Worm (Caenorhabditis elegans) whole organism, young adult: ENCODE measurements around the gene E02H1.1.

ENCODE experiments used
- F23B12.7 ChIP-seq: sonication (generic microtip); optimal IDR thresholded peaks from 2 replicates; lab custom pipeline; 2017; ENCODE audit warnings: missing genetic modification characterization, mild to moderate bottlenecking, missing compliant biosample characterization, antibody characterized with exemption, moderate library complexity; ENCODE audit not compliant: insufficient read depth
- F52B5.7 ChIP-seq: sonication (generic microtip); optimal IDR thresholded peaks from 2 replicates; lab custom pipeline; 2016; ENCODE audit warnings: mild to moderate bottlenecking, missing genetic modification characterization, missing compliant biosample characterization
- K12H6.12 ChIP-seq: fragments of 200-800 bp; sonication (Bioruptor generic); optimal IDR thresholded peaks from 2 replicates; lab custom pipeline; 2018; ENCODE audit warnings: mild to moderate bottlenecking, missing genetic modification characterization, missing compliant biosample characterization
- Y53F4B.3 ChIP-seq: fragments of 200-800 bp; sonication (Bioruptor generic); IDR thresholded peaks from 2 replicates; pipeline ENCODE4 v1.3.6; 2022; ENCODE audit warnings: missing genetic modification reagents, missing genetic modification characterization, missing compliant biosample characterization
- Y53G8AR.9 ChIP-seq: fragments of 200-800 bp; sonication (Bioruptor generic); conservative IDR thresholded peaks from 2 replicates; pipeline ENCODE4 v1.3.6; 2022; ENCODE audit warnings: missing genetic modification reagents, missing genetic modification characterization, missing compliant biosample characterization
- Y95B8A.8 ChIP-seq: fragments of 200-800 bp; sonication (Bioruptor generic); IDR thresholded peaks from 2 replicates; pipeline ENCODE4 v1.3.6; 2022; ENCODE audit warnings: missing genetic modification reagents, missing genetic modification characterization, missing compliant biosample characterization
- ZK185.1 ChIP-seq: sonication (generic microtip); optimal IDR thresholded peaks from 2 replicates; lab custom pipeline; 2016; ENCODE audit warnings: mild to moderate bottlenecking, missing genetic modification characterization, missing compliant biosample characterization; ENCODE audit not compliant: poor library complexity, severe bottlenecking
- akir-1 ChIP-seq: fragments of 200-800 bp; sonication (Bioruptor generic); optimal IDR thresholded peaks from 2 replicates; lab custom pipeline; 2018; ENCODE audit warnings: mild to moderate bottlenecking, missing genetic modification characterization, moderate library complexity, missing compliant biosample characterization
- aptf-2 ChIP-seq: fragments of 200-800 bp; sonication (Bioruptor generic); conservative IDR thresholded peaks from 2 replicates; pipeline ENCODE4 v1.3.6; 2022; ENCODE audit warnings: missing genetic modification reagents, missing genetic modification characterization, missing compliant biosample characterization
- aptf-3 ChIP-seq: fragments of 200-800 bp; sonication (Bioruptor generic); IDR thresholded peaks from 2 replicates; pipeline ENCODE4 v1.3.6; 2022; ENCODE audit warnings: missing genetic modification characterization, missing compliant biosample characterization
- athp-1 ChIP-seq: sonication (generic microtip); optimal IDR thresholded peaks from 2 replicates; lab custom pipeline; 2017; ENCODE audit warnings: mild to moderate bottlenecking, missing genetic modification characterization, missing compliant biosample characterization
- attf-5 ChIP-seq: fragments of 200-800 bp; sonication (Bioruptor generic); optimal IDR thresholded peaks from 2 replicates; lab custom pipeline; 2018; ENCODE audit warnings: mild to moderate bottlenecking, missing genetic modification characterization, missing compliant biosample characterization
- bed-2 ChIP-seq: fragments of 200-800 bp; sonication (Bioruptor generic); IDR thresholded peaks from 2 replicates; pipeline ENCODE4 v1.3.6; 2022; ENCODE audit warnings: missing genetic modification reagents, missing genetic modification characterization, missing compliant biosample characterization
- cebp-1 ChIP-seq, 2 experiments: fragments of 200-800 bp in 1 of 2; sonication (Bioruptor generic) in 1 of 2; sonication (generic microtip) in 1 of 2; IDR thresholded peaks in 1 of 2; optimal IDR thresholded peaks in 1 of 2; 2 replicates each; pipeline versions ENCODE4 v1.3.6 to Lab custom; 2017 to 2022; ENCODE audit warnings: missing compliant biosample characterization in 2 of 2, missing genetic modification characterization in 2 of 2, mild to moderate bottlenecking in 1 of 2, missing genetic modification reagents in 1 of 2, moderate library complexity in 1 of 2
- ceh-100 ChIP-seq: fragments of 200-800 bp; sonication (Bioruptor generic); IDR thresholded peaks from 2 replicates; pipeline ENCODE4 v1.3.6; 2022; ENCODE audit warnings: missing genetic modification reagents, missing genetic modification characterization, missing compliant biosample characterization
- ceh-40 ChIP-seq: fragments of 200-800 bp; sonication (Bioruptor generic); IDR thresholded peaks from 2 replicates; pipeline ENCODE4 v1.3.6; 2022; ENCODE audit warnings: missing genetic modification characterization, missing compliant biosample characterization
- ceh-79 ChIP-seq: sonication (generic microtip); optimal IDR thresholded peaks from 2 replicates; lab custom pipeline; 2017; ENCODE audit warnings: mild to moderate bottlenecking, missing genetic modification characterization, missing compliant biosample characterization
- egl-18 ChIP-seq: fragments of 200-800 bp; sonication (Bioruptor generic); IDR thresholded peaks from 2 replicates; pipeline ENCODE4 v1.3.6; 2022; ENCODE audit warnings: missing genetic modification reagents, missing genetic modification characterization, missing compliant biosample characterization
- hmg-20 ChIP-seq: fragments of 200-800 bp; sonication (Bioruptor generic); IDR thresholded peaks from 2 replicates; pipeline ENCODE4 v1.3.6; 2022; ENCODE audit warnings: missing genetic modification reagents, missing genetic modification characterization, missing compliant biosample characterization
- hrde-1 ChIP-seq: sonication (generic microtip); optimal IDR thresholded peaks from 2 replicates; lab custom pipeline; 2016; ENCODE audit warnings: missing genetic modification characterization, mild to moderate bottlenecking, missing compliant biosample characterization, moderate library complexity, missing genotype, missing genetic modification reagents, borderline replicate concordance
- lag-1 ChIP-seq: fragments of 200-800 bp; sonication (Bioruptor generic); IDR thresholded peaks from 2 replicates; pipeline ENCODE4 v1.3.6; 2022; ENCODE audit warnings: missing genetic modification reagents, missing genetic modification characterization, missing compliant biosample characterization
- lin-26 ChIP-seq: fragments of 200-800 bp; sonication (Bioruptor generic); IDR thresholded peaks from 2 replicates; pipeline ENCODE4 v1.3.6; 2022; ENCODE audit warnings: missing genetic modification reagents, missing genetic modification characterization, missing compliant biosample characterization
- lin-40 ChIP-seq: sonication (generic microtip); optimal IDR thresholded peaks from 2 replicates; lab custom pipeline; 2016; ENCODE audit warnings: missing genetic modification characterization, mild to moderate bottlenecking, missing compliant biosample characterization, missing genotype, missing genetic modification reagents
- lsl-1 ChIP-seq: fragments of 200-800 bp; sonication (Bioruptor generic); optimal IDR thresholded peaks from 2 replicates; lab custom pipeline; 2018; ENCODE audit warnings: mild to moderate bottlenecking, missing genetic modification characterization, moderate library complexity, missing compliant biosample characterization
- lsy-27 ChIP-seq: sonication (generic microtip); optimal IDR thresholded peaks from 2 replicates; lab custom pipeline; 2017; ENCODE audit warnings: missing genetic modification characterization, mild to moderate bottlenecking, missing compliant biosample characterization, antibody characterized with exemption, missing genotype, borderline replicate concordance; ENCODE audit not compliant: insufficient read depth
- madf-8 ChIP-seq: fragments of 200-800 bp; sonication (Bioruptor generic); conservative IDR thresholded peaks from 2 replicates; pipeline ENCODE4 v1.3.6; 2022; ENCODE audit warnings: missing genetic modification reagents, missing genetic modification characterization, missing compliant biosample characterization
- mcd-1 ChIP-seq: fragments of 200-800 bp; sonication (Bioruptor generic); IDR thresholded peaks from 2 replicates; pipeline ENCODE4 v1.3.6; 2022; ENCODE audit warnings: missing genetic modification reagents, missing genetic modification characterization, missing compliant biosample characterization
- mes-4 ChIP-seq: sonication (generic microtip); optimal IDR thresholded peaks from 2 replicates; lab custom pipeline; 2016; ENCODE audit warnings: missing genotype, missing genetic modification characterization, missing compliant biosample characterization
- nfya-2 ChIP-seq: fragments of 200-800 bp; sonication (Bioruptor generic); IDR thresholded peaks from 2 replicates; pipeline ENCODE4 v1.3.6; 2022; ENCODE audit warnings: missing genetic modification reagents, missing genetic modification characterization, missing compliant biosample characterization
- nfyb-1 ChIP-seq: fragments of 200-800 bp; sonication (Bioruptor generic); IDR thresholded peaks from 2 replicates; pipeline ENCODE4 v1.3.6; 2022; ENCODE audit warnings: missing genetic modification reagents, missing genetic modification characterization, missing compliant biosample characterization
- nhr-179 ChIP-seq: sonication (generic microtip); optimal IDR thresholded peaks from 2 replicates; lab custom pipeline; 2016; ENCODE audit warnings: mild to moderate bottlenecking, missing genetic modification characterization, missing compliant biosample characterization
- nhr-80 ChIP-seq: sonication (generic microtip); optimal IDR thresholded peaks from 2 replicates; lab custom pipeline; 2016; ENCODE audit warnings: missing genetic modification characterization, missing compliant biosample characterization
- pbrm-1 ChIP-seq: fragments of 200-800 bp; sonication (Bioruptor generic); IDR thresholded peaks from 2 replicates; pipeline ENCODE4 v1.3.6; 2022; ENCODE audit warnings: missing genetic modification reagents, missing genetic modification characterization, missing compliant biosample characterization
- rcor-1 ChIP-seq: fragments of 200-800 bp; sonication (Bioruptor generic); IDR thresholded peaks from 2 replicates; pipeline ENCODE4 v1.3.6; 2022; ENCODE audit warnings: missing genetic modification reagents, missing genetic modification characterization, missing compliant biosample characterization
- rec-8 ChIP-seq, 2 experiments: sonication (generic microtip); optimal IDR thresholded peaks; 2 replicates each; lab custom pipeline; 2016; ENCODE audit warnings: mild to moderate bottlenecking in 2 of 2, missing genetic modification characterization in 2 of 2, missing genetic modification reagents in 2 of 2, missing genotype in 2 of 2, missing biosample characterization in 1 of 2, missing compliant biosample characterization in 1 of 2, moderate library complexity in 1 of 2
- rpc-1 ChIP-seq, 2 experiments: fragments of 150-350 bp in 1 of 2; sonication (generic microtip) in 1 of 2; optimal IDR thresholded peaks; 2 replicates each; lab custom pipeline; 2014 to 2018; ENCODE audit warnings: missing biosample characterization in 1 of 2, missing genetic modification characterization in 1 of 2, missing genetic modification reagents in 1 of 2, missing genotype in 1 of 2
- snpc-1.1 ChIP-seq: sonication (generic microtip); optimal IDR thresholded peaks from 2 replicates; lab custom pipeline; 2017; ENCODE audit warnings: missing genetic modification characterization, mild to moderate bottlenecking, missing compliant biosample characterization, antibody characterized with exemption, moderate library complexity, missing genotype, missing genetic modification reagents; ENCODE audit not compliant: insufficient read depth
- snpc-4 ChIP-seq, 5 experiments: fragments of 150-350 bp in 1 of 5; sonication (generic microtip) in 4 of 5; optimal IDR thresholded peaks; 2 replicates each; lab custom pipeline; 2014 to 2018; ENCODE audit warnings: missing genetic modification characterization in 5 of 5, missing biosample characterization in 3 of 5, antibody characterized with exemption in 2 of 5, mild to moderate bottlenecking in 2 of 5, missing compliant biosample characterization in 2 of 5, missing genotype in 2 of 5, moderate library complexity in 2 of 5, missing genetic modification reagents in 1 of 5
- somi-1 ChIP-seq: fragments of 200-800 bp; sonication (Bioruptor generic); optimal IDR thresholded peaks from 2 replicates; lab custom pipeline; 2018; ENCODE audit warnings: mild to moderate bottlenecking, missing genetic modification characterization, missing compliant biosample characterization
- sptf-2 ChIP-seq: fragments of 200-800 bp; sonication (Bioruptor generic); optimal IDR thresholded peaks from 2 replicates; lab custom pipeline; 2018; ENCODE audit warnings: mild to moderate bottlenecking, missing genetic modification characterization, missing compliant biosample characterization
- tbp1 ChIP-seq: fragments of 200-800 bp; sonication (Bioruptor generic); optimal IDR thresholded peaks from 2 replicates; lab custom pipeline; 2018; ENCODE audit warnings: mild to moderate bottlenecking, missing genetic modification characterization, missing compliant biosample characterization
- unc-130 ChIP-seq: sonication (generic microtip); optimal IDR thresholded peaks from 2 replicates; lab custom pipeline; 2016; ENCODE audit warnings: missing genetic modification reagents, missing genetic modification characterization, missing compliant biosample characterization
- xnd-1 ChIP-seq: sonication (generic microtip); optimal IDR thresholded peaks from 2 replicates; lab custom pipeline; 2016; ENCODE audit warnings: missing genotype, missing genetic modification reagents, missing genetic modification characterization, missing compliant biosample characterization
- ztf-25 ChIP-seq: fragments of 200-800 bp; sonication (Bioruptor generic); IDR thresholded peaks from 2 replicates; pipeline ENCODE4 v1.3.6; 2022; ENCODE audit warnings: missing genetic modification reagents, missing genetic modification characterization, missing compliant biosample characterization
- ztf-26 ChIP-seq: sonication (generic microtip); optimal IDR thresholded peaks from 2 replicates; lab custom pipeline; 2017; ENCODE audit warnings: missing genetic modification characterization, missing compliant biosample characterization
- ztf-6 ChIP-seq: fragments of 200-800 bp; sonication (Bioruptor generic); IDR thresholded peaks from 2 replicates; pipeline ENCODE4 v1.3.6; 2022; ENCODE audit warnings: missing genetic modification reagents, missing genetic modification characterization, missing compliant biosample characterization

E02H1.1 gene

ce11 chrII:9591071-9591470 is at the start of gene E02H1.1, which contains the start of gene tag-124:
TSS of gene E02H1.1 (minus strand) at chrII:9591164.
TSS of gene tag-124 (plus strand) at chrII:9591292.
- peak; percentile 48 for TF ChIP-seq K12H6.12
- peak; percentile 70 for TF ChIP-seq lin-40 (tag; lab: Kevin White, UChicago)
- TF ChIP-seq unc-130 (GFP tag; lab: Kevin White, UChicago) = peak; percentile 82
- peak in 1 of 2 experiments; percentile 68 for TF ChIP-seq rec-8 (tag; optimal IDR thresholded peaks at IDR 0.05; lab: Kevin White, UChicago)
- TF ChIP-seq lag-1 = no peak
- TF ChIP-seq lin-26 (GFP tag; lab: Robert Waterston, UW) = no peak
- TF ChIP-seq ceh-40 = no peak
- no peak for TF ChIP-seq Y95B8A.8 (GFP tag; lab: Robert Waterston, UW)
- TF ChIP-seq tbp1 (GFP tag; lab: Kevin White, UChicago) = peak; percentile 21
- no peak for TF ChIP-seq hrde-1 (tag; lab: Kevin White, UChicago)
- TF ChIP-seq pbrm-1 (GFP tag; lab: Robert Waterston, UW) = no peak
- no peak for TF ChIP-seq mes-4 (tag; lab: Kevin White, UChicago)
- no peak for TF ChIP-seq aptf-3 (GFP tag; lab: Robert Waterston, UW)
- TF ChIP-seq athp-1 = peak; percentile 44
- peak; percentile 63; the same call in 1 of the 2 replicates for TF ChIP-seq mcd-1
- TF ChIP-seq snpc-4 (GFP tag; optimal IDR thresholded peaks at IDR 0.05; lab: Kevin White, UChicago) = no peak
- peak in 2 of 4 experiments; percentile 22 to 29 for TF ChIP-seq snpc-4 (tag; optimal IDR thresholded peaks at IDR 0.05; lab: Kevin White, UChicago)
- TF ChIP-seq F52B5.7 (tag; lab: Kevin White, UChicago) = no peak
- peak; percentile 57 for TF ChIP-seq ceh-100 (GFP tag; lab: Robert Waterston, UW)
- TF ChIP-seq ztf-6 (GFP tag; lab: Robert Waterston, UW) = 0 out of 2 replicates have a peak, but pooled peaks have one; percentile 34
- no peak for TF ChIP-seq nfyb-1
- TF ChIP-seq F23B12.7 (tag; lab: Kevin White, UChicago) = no peak
- no peak for TF ChIP-seq egl-18
- no peak for TF ChIP-seq Y53G8AR.9 (GFP tag; lab: Robert Waterston, UW)
- TF ChIP-seq cebp-1 (GFP tag; IDR thresholded peaks at IDR 0.05; lab: Robert Waterston, UW) = no peak
- TF ChIP-seq cebp-1 (tag; optimal IDR thresholded peaks at IDR 0.05; lab: Kevin White, UChicago) = peak; percentile 58
- TF ChIP-seq rcor-1 = peak; percentile 62
- peak; percentile 29; the same call in 1 of the 2 replicates for TF ChIP-seq madf-8 (GFP tag; lab: Robert Waterston, UW)
- no peak for TF ChIP-seq nfya-2 (GFP tag; lab: Robert Waterston, UW)
- TF ChIP-seq ZK185.1 (tag; lab: Kevin White, UChicago) = peak; percentile 93
- TF ChIP-seq lsl-1 (GFP tag; lab: Kevin White, UChicago) = peak; percentile 27
- no peak for TF ChIP-seq lsy-27
- no peak for TF ChIP-seq sptf-2 (GFP tag; lab: Kevin White, UChicago)
- no peak for TF ChIP-seq rpc-1 (optimal IDR thresholded peaks at IDR 0.05; lab: Kevin White, UChicago)
- no peak for TF ChIP-seq rpc-1 (tag; optimal IDR thresholded peaks at IDR 0.05; lab: Kevin White, UChicago)
- no peak for TF ChIP-seq ceh-79
- TF ChIP-seq aptf-2 (GFP tag; lab: Robert Waterston, UW) = no peak
- 0 out of 2 replicates have a peak, but pooled peaks have one; percentile 34 for TF ChIP-seq bed-2
- peak; percentile 33 for TF ChIP-seq akir-1
- no peak for TF ChIP-seq ztf-26
- no peak for TF ChIP-seq somi-1
- no peak for TF ChIP-seq nhr-80 (tag; lab: Kevin White, UChicago)
- TF ChIP-seq ztf-25 (GFP tag; lab: Robert Waterston, UW) = no peak
- TF ChIP-seq attf-5 = no peak
- TF ChIP-seq xnd-1 = peak; percentile 2
- TF ChIP-seq nhr-179 (tag; lab: Kevin White, UChicago) = no peak
- TF ChIP-seq hmg-20 = no peak
- TF ChIP-seq snpc-1.1 (tag; lab: Kevin White, UChicago) = no peak
- no peak for TF ChIP-seq Y53F4B.3 (GFP tag; lab: Robert Waterston, UW)
